Worm (Caenorhabditis elegans): ENCODE results near the gene col-91.

col-91 gene

ce11 chrIII:8287519-8287918 lies 24.1 kb upstream of the col-91 start (continued):
- peak in 1 of 2 experiments; percentile 14 for TF ChIP-seq mdl-1 (tag; optimal IDR thresholded peaks at IDR 0.05)
- no peak for TF ChIP-seq alr-1 (tag; optimal IDR thresholded peaks at IDR 0.05)
- peak; percentile 11 for TF ChIP-seq unc-62 (GFP tag; optimal IDR thresholded peaks at IDR 0.05)
- TF ChIP-seq Y55F3AM.14 (GFP tag; optimal IDR thresholded peaks at IDR 0.05) = peak; percentile 36
- no peak for TF ChIP-seq nhr-6 (tag; optimal IDR thresholded peaks at IDR 0.05)
- TF ChIP-seq nhr-10 (tag; optimal IDR thresholded peaks at IDR 0.05) = no peak

ce11 chrIII:8286824-8287223 lies 23.4 kb upstream of the col-91 start:
- TF ChIP-seq unc-39 (tag; optimal IDR thresholded peaks at IDR 0.05) = no peak
- no peak for TF ChIP-seq lin-39 (tag; optimal IDR thresholded peaks at IDR 0.05)
- TF ChIP-seq nhr-12 (tag; optimal IDR thresholded peaks at IDR 0.05) = no peak
- no peak for TF ChIP-seq nhr-11 (tag; optimal IDR thresholded peaks at IDR 0.05)
- TF ChIP-seq R02D3.7 (tag; optimal IDR thresholded peaks at IDR 0.05) = no peak
- no peak for TF ChIP-seq blmp-1 (tag; optimal IDR thresholded peaks at IDR 0.05; ENCODE audit: insufficient read depth)
- no peak for TF ChIP-seq ama-1 (optimal IDR thresholded peaks at IDR 0.05)
- no peak for TF ChIP-seq skn-1 (tag; optimal IDR thresholded peaks at IDR 0.05)

ce11 chrIII:8286003-8286402 lies 22.5 kb upstream of the col-91 start:
- TF ChIP-seq ZK546.5 (tag; optimal IDR thresholded peaks at IDR 0.05) (no peak), unc-55 (GFP tag; optimal IDR thresholded peaks at IDR 0.05) (peak; percentile 42), nhr-25 (tag; optimal IDR thresholded peaks at IDR 0.05) (no peak)

DNA sequence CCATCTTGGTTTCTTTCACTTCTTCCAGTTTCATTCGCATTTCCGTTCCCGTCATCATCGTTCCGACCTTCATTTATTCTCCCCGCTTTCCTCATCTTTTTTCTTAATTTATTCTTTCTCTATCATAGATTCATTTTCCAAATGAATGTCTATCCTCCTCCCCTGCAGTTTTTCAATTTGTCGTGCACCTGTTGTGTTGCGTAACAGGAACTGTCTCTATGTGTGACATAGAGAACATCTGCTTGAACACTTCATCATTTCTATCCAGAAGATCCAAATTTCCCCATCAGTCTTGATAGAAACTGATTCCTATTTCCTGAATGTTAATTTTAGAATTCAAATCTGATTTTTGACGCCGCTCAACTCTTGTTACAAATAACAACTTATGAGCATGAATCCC lies 20.1 kb upstream of the col-91 start:
- no peak for TF ChIP-seq sma-3 (GFP tag; optimal IDR thresholded peaks at IDR 0.05)
- no peak for TF ChIP-seq elt-3 (tag; optimal IDR thresholded peaks at IDR 0.05)
- TF ChIP-seq nhr-12 (tag; optimal IDR thresholded peaks at IDR 0.05) = no peak
- no peak for TF ChIP-seq nhr-237 (tag; optimal IDR thresholded peaks at IDR 0.05)
- no peak for TF ChIP-seq sma-9 (GFP tag; optimal IDR thresholded peaks at IDR 0.05)
- TF ChIP-seq sma-9 (tag; optimal IDR thresholded peaks at IDR 0.05) = no peak
- no peak for TF ChIP-seq skn-1 (tag; optimal IDR thresholded peaks at IDR 0.05)
- TF ChIP-seq crh-2 (tag; optimal IDR thresholded peaks at IDR 0.05) = no peak
- no peak for TF ChIP-seq blmp-1 (tag; optimal IDR thresholded peaks at IDR 0.05; ENCODE audit: insufficient read depth)
- TF ChIP-seq R02D3.7 (tag; optimal IDR thresholded peaks at IDR 0.05) = no peak
- TF ChIP-seq aly-2 (tag; optimal IDR thresholded peaks at IDR 0.05) = no peak
- no peak for TF ChIP-seq nhr-25 (tag; optimal IDR thresholded peaks at IDR 0.05)
- TF ChIP-seq unc-39 (tag; optimal IDR thresholded peaks at IDR 0.05) = no peak
- no peak for TF ChIP-seq gmeb-1 (tag; optimal IDR thresholded peaks at IDR 0.05)
- TF ChIP-seq sem-4 (tag; optimal IDR thresholded peaks at IDR 0.05) = no peak
- no peak for TF ChIP-seq dmd-4 (tag; optimal IDR thresholded peaks at IDR 0.05)
- TF ChIP-seq nhr-10 (tag; optimal IDR thresholded peaks at IDR 0.05) = no peak
- no peak for TF ChIP-seq fos-1 (tag; optimal IDR thresholded peaks at IDR 0.05)
- TF ChIP-seq ztf-1 (GFP tag; conservative IDR thresholded peaks at IDR 0.05) = no peak

ce11 chrIII:8281310-8281709 lies 17.8 kb upstream of the col-91 start:
- TF ChIP-seq nhr-129 (tag; optimal IDR thresholded peaks at IDR 0.05) (no peak), nhr-10 (tag; optimal IDR thresholded peaks at IDR 0.05) (no peak), egl-27 (tag; optimal IDR thresholded peaks at IDR 0.05) (no peak), unc-55 (GFP tag; optimal IDR thresholded peaks at IDR 0.05) (peak; percentile 33), C34F6.9 (tag; optimal IDR thresholded peaks at IDR 0.05) (no peak), gmeb-1 (tag; optimal IDR thresholded peaks at IDR 0.05) (no peak), nhr-23 (tag; optimal IDR thresholded peaks at IDR 0.05) (no peak), elt-3 (tag; optimal IDR thresholded peaks at IDR 0.05) (no peak)

ce11 chrIII:8280352-8280751 lies 16.9 kb upstream of the col-91 start:
- TF ChIP-seq peb-1 (tag; optimal IDR thresholded peaks at IDR 0.05) = no peak
- TF ChIP-seq C34F6.9 (tag; optimal IDR thresholded peaks at IDR 0.05) = peak; percentile 1
